Worm (Caenorhabditis elegans) whole organism, L2 larva: ENCODE data around the gene F32G8.2.

Experiments used
- C34F6.9 ChIP-seq: fragments of 150-350 bp; optimal IDR thresholded peaks from 2 replicates; lab custom pipeline; 2014; ENCODE audit warnings: missing biosample characterization, missing genetic modification characterization
- F13H6.1 ChIP-seq: sonication (generic microtip); optimal IDR thresholded peaks from 2 replicates; lab custom pipeline; 2016; ENCODE audit warnings: missing genetic modification characterization, missing compliant biosample characterization
- Y55F3AM.14 ChIP-seq: fragments of 200-800 bp; sonication (Bioruptor generic); optimal IDR thresholded peaks from 2 replicates; lab custom pipeline; 2018; ENCODE audit warnings: mild to moderate bottlenecking, missing genetic modification characterization, missing compliant biosample characterization
- aly-2 ChIP-seq: fragments of 150-350 bp; optimal IDR thresholded peaks from 2 replicates; lab custom pipeline; 2014; ENCODE audit warnings: missing biosample characterization, missing genetic modification characterization
- ama-1 ChIP-seq: fragments of 150-350 bp; optimal IDR thresholded peaks from 2 replicates; lab custom pipeline; 2018; ENCODE audit warnings: inconsistent platforms
- blmp-1 ChIP-seq: sonication (generic microtip); optimal IDR thresholded peaks from 2 replicates; lab custom pipeline; 2017; ENCODE audit warnings: missing genetic modification characterization, mild to moderate bottlenecking, missing compliant biosample characterization, antibody characterized with exemption, moderate library complexity; ENCODE audit not compliant: insufficient read depth
- ceh-16 ChIP-seq: fragments of 150-350 bp; optimal IDR thresholded peaks from 2 replicates; lab custom pipeline; 2014; ENCODE audit warnings: missing biosample characterization, missing genetic modification characterization
- ceh-82 ChIP-seq: fragments of 150-350 bp; optimal IDR thresholded peaks from 2 replicates; lab custom pipeline; 2014; ENCODE audit warnings: missing biosample characterization, missing genetic modification characterization
- crh-2 ChIP-seq: sonication (generic microtip); optimal IDR thresholded peaks from 2 replicates; lab custom pipeline; 2017; ENCODE audit warnings: missing biosample characterization, missing genetic modification characterization
- dmd-4 ChIP-seq: sonication (generic microtip); optimal IDR thresholded peaks from 2 replicates; lab custom pipeline; 2017; ENCODE audit warnings: missing biosample characterization, missing genetic modification characterization
- egl-27 ChIP-seq: sonication (generic microtip); optimal IDR thresholded peaks from 3 replicates; lab custom pipeline; 2017; ENCODE audit warnings: missing biosample characterization, missing genetic modification reagents, missing genetic modification characterization
- elt-1 ChIP-seq: fragments of 150-350 bp; optimal IDR thresholded peaks from 2 replicates; lab custom pipeline; 2014; ENCODE audit warnings: missing biosample characterization, missing genetic modification characterization
- elt-3 ChIP-seq: sonication (generic microtip); optimal IDR thresholded peaks from 2 replicates; lab custom pipeline; 2017; ENCODE audit warnings: missing biosample characterization, missing genetic modification characterization
- fos-1 ChIP-seq: fragments of 150-350 bp; optimal IDR thresholded peaks from 2 replicates; lab custom pipeline; 2014; ENCODE audit warnings: missing biosample characterization, missing genetic modification characterization
- gmeb-1 ChIP-seq: fragments of 150-350 bp; optimal IDR thresholded peaks from 2 replicates; lab custom pipeline; 2014; ENCODE audit warnings: missing biosample characterization, missing genetic modification characterization
- lin-11 ChIP-seq: fragments of 150-350 bp; sonication (generic microtip); optimal IDR thresholded peaks from 2 replicates; lab custom pipeline; 2014; ENCODE audit warnings: missing biosample characterization, missing genetic modification characterization, inconsistent platforms, mixed read lengths
- lin-13 ChIP-seq: fragments of 150-350 bp; optimal IDR thresholded peaks from 2 replicates; lab custom pipeline; 2014; ENCODE audit warnings: missing biosample characterization, missing genetic modification reagents, missing genetic modification characterization
- mab-5 ChIP-seq: fragments of 150-350 bp; optimal IDR thresholded peaks from 2 replicates; lab custom pipeline; 2014; ENCODE audit warnings: missing biosample characterization, missing genetic modification characterization
- mbf-1 ChIP-seq: sonication (generic microtip); optimal IDR thresholded peaks from 2 replicates; lab custom pipeline; 2017; ENCODE audit warnings: missing biosample characterization, missing genetic modification characterization
- mdl-1 ChIP-seq, 2 experiments: fragments of 150-350 bp in 1 of 2; sonication (generic microtip) in 1 of 2; optimal IDR thresholded peaks; 2 replicates each; lab custom pipeline; 2017; ENCODE audit warnings: missing biosample characterization in 2 of 2, missing genetic modification characterization in 2 of 2
- nhr-10 ChIP-seq: sonication (generic microtip); optimal IDR thresholded peaks from 2 replicates; lab custom pipeline; 2017; ENCODE audit warnings: missing biosample characterization, missing genetic modification characterization
- nhr-11 ChIP-seq: fragments of 150-350 bp; optimal IDR thresholded peaks from 2 replicates; lab custom pipeline; 2014; ENCODE audit warnings: missing biosample characterization, missing genetic modification characterization
- nhr-12 ChIP-seq: fragments of 150-350 bp; optimal IDR thresholded peaks from 2 replicates; lab custom pipeline; 2014; ENCODE audit warnings: missing biosample characterization, missing genetic modification characterization
- nhr-129 ChIP-seq: fragments of 150-350 bp; optimal IDR thresholded peaks from 2 replicates; lab custom pipeline; 2014; ENCODE audit warnings: missing biosample characterization, missing genetic modification characterization
- nhr-21 ChIP-seq: fragments of 150-350 bp; optimal IDR thresholded peaks from 2 replicates; lab custom pipeline; 2014; ENCODE audit warnings: missing biosample characterization, missing genetic modification characterization
- nhr-23 ChIP-seq: fragments of 150-350 bp; optimal IDR thresholded peaks from 2 replicates; lab custom pipeline; 2014; ENCODE audit warnings: missing biosample characterization, missing genetic modification reagents, missing genetic modification characterization
- nhr-25 ChIP-seq: fragments of 150-350 bp; sonication (generic microtip); optimal IDR thresholded peaks from 3 replicates; lab custom pipeline; 2014; ENCODE audit warnings: missing biosample characterization, missing genetic modification characterization
- nhr-6 ChIP-seq: fragments of 150-350 bp; optimal IDR thresholded peaks from 2 replicates; lab custom pipeline; 2014; ENCODE audit warnings: missing biosample characterization, missing genetic modification characterization
- nhr-77 ChIP-seq: fragments of 150-350 bp; optimal IDR thresholded peaks from 2 replicates; lab custom pipeline; 2014; ENCODE audit warnings: missing biosample characterization, missing genetic modification characterization
- peb-1 ChIP-seq: fragments of 150-350 bp; optimal IDR thresholded peaks from 2 replicates; lab custom pipeline; 2014; ENCODE audit warnings: missing biosample characterization, missing genetic modification characterization
- sem-4 ChIP-seq: fragments of 150-350 bp; optimal IDR thresholded peaks from 2 replicates; lab custom pipeline; 2014; ENCODE audit warnings: missing biosample characterization, missing genetic modification reagents, missing genetic modification characterization
- snpc-4 ChIP-seq: fragments of 150-350 bp; optimal IDR thresholded peaks from 2 replicates; lab custom pipeline; 2014; ENCODE audit warnings: missing biosample characterization, missing genetic modification characterization
- unc-39 ChIP-seq: fragments of 150-350 bp; optimal IDR thresholded peaks from 2 replicates; lab custom pipeline; 2014; ENCODE audit warnings: missing biosample characterization, missing genetic modification characterization
- ztf-1 ChIP-seq: fragments of 200-800 bp; sonication (Bioruptor generic); conservative IDR thresholded peaks from 2 replicates; pipeline ENCODE4 v1.3.6; 2022; ENCODE audit warnings: missing genetic modification characterization, missing compliant biosample characterization
- ztf-4 ChIP-seq: fragments of 150-350 bp; optimal IDR thresholded peaks from 2 replicates; lab custom pipeline; 2014; ENCODE audit warnings: missing biosample characterization, missing genetic modification characterization

The F32G8.2 gene

DNA sequence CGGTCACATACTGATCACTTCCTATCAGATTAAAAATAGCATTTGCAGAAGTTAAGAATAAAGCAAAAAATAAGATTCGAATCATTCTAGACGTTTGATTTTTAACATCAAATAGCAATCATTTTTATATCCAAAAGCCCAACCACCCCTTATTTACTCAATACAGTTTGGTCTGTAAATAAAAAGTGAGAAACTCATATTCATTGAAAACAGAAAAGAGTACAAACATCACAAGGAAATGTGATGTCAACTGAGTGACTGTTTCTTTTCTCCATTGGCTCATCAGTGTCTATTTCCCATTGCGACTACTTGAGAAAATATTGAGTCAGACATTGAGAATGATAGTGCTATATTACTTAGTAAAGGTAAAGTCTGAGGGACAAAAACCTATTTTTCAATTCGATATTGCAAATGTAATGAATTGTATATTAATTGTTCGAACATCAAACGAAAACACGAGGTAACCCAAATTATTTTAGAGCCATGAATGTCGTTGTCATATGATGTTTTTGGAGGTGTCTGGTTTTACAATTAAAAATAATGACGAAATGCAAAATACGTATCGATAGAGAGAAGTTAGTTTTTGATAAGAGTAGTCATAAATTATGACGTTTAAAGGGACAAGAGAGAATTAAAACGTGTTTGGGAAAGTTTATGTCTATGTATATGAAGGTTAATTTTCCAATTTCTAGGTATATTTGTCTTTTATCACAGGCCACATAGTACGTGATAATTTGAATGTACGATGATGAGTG, 40.1 kb downstream of the F32G8.2 start, which contains the start of gene ttr-23:
Gene ttr-23 (minus strand): TSS at position 87 of the 755 bp plus-strand sequence.
- TF ChIP-seq ceh-82 (tag; lab: Kevin White, UChicago): no peak
- TF ChIP-seq gmeb-1 (tag; lab: Kevin White, UChicago): no peak
- TF ChIP-seq elt-3 (tag; lab: Kevin White, UChicago): no peak
- no peak for TF ChIP-seq mbf-1 (tag; lab: Kevin White, UChicago)
- TF ChIP-seq egl-27 (tag; lab: Kevin White, UChicago): no peak
- no peak for TF ChIP-seq ztf-1 (GFP tag; lab: Robert Waterston, UW)
- TF ChIP-seq crh-2 (tag; lab: Kevin White, UChicago): peak; percentile 32
- peak; percentile 44 for TF ChIP-seq fos-1
- no peak for TF ChIP-seq nhr-10 (tag; lab: Kevin White, UChicago)
- TF ChIP-seq snpc-4 (tag; lab: Kevin White, UChicago): no peak
- no peak for TF ChIP-seq ama-1 (lab: Kevin White, UChicago)
- no peak for TF ChIP-seq lin-11 (tag; lab: Kevin White, UChicago)
- no peak for TF ChIP-seq nhr-25
- TF ChIP-seq nhr-129: peak; percentile 54

DNA sequence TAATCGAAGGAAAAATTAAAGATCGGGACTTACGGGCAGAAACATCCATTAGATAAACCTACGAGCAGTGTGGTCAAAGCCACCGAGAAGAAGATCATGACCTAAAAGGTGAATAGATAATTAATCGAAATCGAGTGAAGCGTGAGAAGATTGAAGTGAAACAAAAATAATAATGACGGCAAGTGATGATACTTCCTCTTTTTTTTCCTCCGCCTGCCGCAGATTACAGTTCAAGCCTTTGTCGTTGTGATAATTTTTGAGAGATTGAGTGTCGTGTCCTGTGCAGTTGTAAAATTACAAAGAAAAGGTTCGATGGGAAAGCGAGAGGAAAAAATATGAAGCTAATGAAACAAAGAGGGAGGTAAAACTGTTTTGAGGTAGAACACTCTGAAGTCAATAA, 42.7 kb downstream of the F32G8.2 start, which contains the start of gene T21C9.9:
Gene T21C9.9 (minus strand): TSS at position 101 of the 400 bp plus-strand sequence.
- TF ChIP-seq fos-1: no peak
- no peak for TF ChIP-seq snpc-4 (tag; lab: Kevin White, UChicago)
- TF ChIP-seq aly-2 (tag; lab: Kevin White, UChicago): no peak
- TF ChIP-seq dmd-4 (tag; lab: Kevin White, UChicago): no peak
- TF ChIP-seq nhr-129: no peak

DNA sequence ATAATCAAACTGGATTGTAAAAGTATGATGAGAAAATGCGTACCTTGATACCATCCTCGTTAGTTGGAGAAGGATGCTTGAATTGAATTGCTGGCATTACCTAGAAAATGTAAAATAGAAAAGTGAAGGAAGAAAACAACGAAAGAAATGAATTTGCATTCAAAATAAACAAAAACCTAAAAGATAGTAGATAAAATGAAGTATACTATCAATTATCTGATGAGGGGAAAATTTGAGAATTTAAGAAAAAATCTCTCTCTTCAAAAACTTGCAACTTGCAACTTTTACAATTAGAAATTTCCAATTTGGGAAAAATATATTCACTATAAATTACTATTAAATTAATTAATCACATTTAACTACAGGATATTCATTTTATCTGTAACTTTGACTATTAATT, 45.0 kb downstream of the F32G8.2 start, which contains the start of gene T21C9.11:
Gene T21C9.11 (minus strand): TSS at position 101 of the 400 bp plus-strand sequence.
- TF ChIP-seq mdl-1 (tag; optimal IDR thresholded peaks at IDR 0.05; lab: Kevin White, UChicago) (no peak), nhr-6 (no peak), unc-39 (tag; lab: Kevin White, UChicago) (no peak), crh-2 (tag; lab: Kevin White, UChicago) (no peak), Y55F3AM.14 (GFP tag; lab: Kevin White, UChicago) (no peak), nhr-11 (no peak), aly-2 (tag; lab: Kevin White, UChicago) (no peak), ztf-4 (no peak), ceh-16 (tag; lab: Kevin White, UChicago) (no peak), elt-1 (tag; lab: Kevin White, UChicago) (no peak), gmeb-1 (tag; lab: Kevin White, UChicago) (no peak), blmp-1 (no peak), lin-13 (no peak), ceh-82 (tag; lab: Kevin White, UChicago) (no peak), nhr-21 (tag; lab: Kevin White, UChicago) (no peak), ztf-1 (GFP tag; lab: Robert Waterston, UW) (no peak)

DNA sequence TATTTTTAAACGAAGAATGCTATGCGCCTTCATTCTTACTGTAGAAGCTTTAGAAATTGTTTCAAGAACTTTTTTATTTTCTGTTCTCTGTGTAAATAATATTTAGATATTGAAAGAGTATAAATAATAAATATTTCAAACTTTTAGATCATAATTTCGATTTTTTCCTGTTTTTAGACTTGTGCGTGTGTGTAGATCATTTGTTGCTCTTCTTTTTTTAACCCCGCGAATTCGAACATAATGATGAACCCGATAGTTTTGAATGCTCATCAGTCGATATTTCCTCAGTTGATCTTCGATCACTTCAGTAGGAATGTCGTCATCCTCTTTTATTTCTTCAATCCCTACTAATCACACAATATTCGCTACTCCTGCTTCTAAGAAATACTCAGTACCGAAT, 47.4 kb downstream of the F32G8.2 start, which contains the start of gene T21C9.13:
Gene T21C9.13 (plus strand): TSS at position 33 of the 400 bp plus-strand sequence.
- TF ChIP-seq nhr-77: no peak
- TF ChIP-seq sem-4 (tag; lab: Kevin White, UChicago): no peak
- TF ChIP-seq F13H6.1 (tag; lab: Kevin White, UChicago): no peak
- no peak for TF ChIP-seq mab-5
- TF ChIP-seq ztf-4: no peak
- no peak for TF ChIP-seq elt-1 (tag; lab: Kevin White, UChicago)
- no peak for TF ChIP-seq nhr-23 (tag; lab: Kevin White, UChicago)
- TF ChIP-seq lin-13: no peak
- TF ChIP-seq mbf-1 (tag; lab: Kevin White, UChicago): no peak
- TF ChIP-seq ztf-1 (GFP tag; lab: Robert Waterston, UW): no peak
- no peak for TF ChIP-seq Y55F3AM.14 (GFP tag; lab: Kevin White, UChicago)
- TF ChIP-seq C34F6.9 (tag; lab: Kevin White, UChicago): no peak
- TF ChIP-seq peb-1 (tag; lab: Kevin White, UChicago): no peak
- no peak for TF ChIP-seq nhr-12 (tag; lab: Kevin White, UChicago)
- no peak for TF ChIP-seq nhr-129
- TF ChIP-seq ceh-82 (tag; lab: Kevin White, UChicago): no peak
- no peak for TF ChIP-seq nhr-25
